Worm (Caenorhabditis elegans): ENCODE results near the gene ensh-1.

DNA sequence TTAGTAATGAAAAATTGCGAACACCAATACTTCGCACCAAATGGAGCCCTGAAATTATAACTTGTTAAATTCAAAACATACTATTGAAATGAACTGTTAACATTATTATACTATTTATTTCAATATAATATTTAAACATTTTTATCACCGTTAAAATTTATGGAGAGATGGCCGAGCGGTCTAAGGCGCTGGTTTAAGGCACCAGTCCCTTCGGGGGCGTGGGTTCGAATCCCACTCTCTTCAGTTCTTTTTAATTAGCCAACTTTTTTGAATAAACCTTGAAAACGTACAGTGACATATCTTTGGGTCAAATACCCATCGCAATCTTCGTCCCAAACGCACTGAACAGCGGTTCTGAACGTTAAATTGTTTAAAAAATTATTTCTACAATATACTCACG lies 34.2 kb downstream of the ensh-1 start:
- TF ChIP-seq him-1 (tag; optimal IDR thresholded peaks at IDR 0.05) = no peak
- no peak for TF ChIP-seq W03F9.2 (tag; optimal IDR thresholded peaks at IDR 0.05)
- TF ChIP-seq dao-5 (tag; optimal IDR thresholded peaks at IDR 0.05) = no peak

All from whole organism, L4/young adult.